Fruit fly (Drosophila melanogaster) whole organism, embryonic: ENCODE results near the gene Grip84.

ENCODE experiments used
- Bteb2 ChIP-seq: fragments of 200-800 bp; sonication (Bioruptor generic); optimal IDR thresholded peaks from 2 replicates; lab custom pipeline; 2016; ENCODE audit warnings: missing biosample characterization, missing genetic modification characterization
- CG10431 ChIP-seq: fragments of 200-800 bp; sonication (Bioruptor generic); optimal IDR thresholded peaks from 3 replicates; lab custom pipeline; 2018; ENCODE audit warnings: missing biosample characterization, mild to moderate bottlenecking, missing genetic modification characterization
- CG10565 ChIP-seq: fragments of 200-800 bp; sonication (Bioruptor generic); optimal IDR thresholded peaks from 3 replicates; lab custom pipeline; 2016; ENCODE audit warnings: missing biosample characterization, mild to moderate bottlenecking, missing genetic modification characterization
- CG12219 ChIP-seq: fragments of 200-800 bp; sonication (Bioruptor generic); optimal IDR thresholded peaks from 3 replicates; lab custom pipeline; 2018; ENCODE audit warnings: missing biosample characterization, mild to moderate bottlenecking, missing genetic modification characterization
- CG12744 ChIP-seq: fragments of 200-800 bp; sonication (Bioruptor generic); optimal IDR thresholded peaks from 2 replicates; lab custom pipeline; 2016; ENCODE audit warnings: missing biosample characterization, missing genetic modification characterization
- CG13123 ChIP-seq: fragments of 200-800 bp; sonication (Bioruptor generic); optimal IDR thresholded peaks from 2 replicates; lab custom pipeline; 2016; ENCODE audit warnings: missing biosample characterization, missing genetic modification characterization
- CG14014 ChIP-seq: fragments of 200-800 bp; sonication (Bioruptor generic); IDR thresholded peaks from 2 replicates; pipeline ENCODE4 v1.3.6; 2022; ENCODE audit warnings: missing biosample characterization, missing genetic modification characterization
- CG14860 ChIP-seq: fragments of 200-800 bp; sonication (Bioruptor generic); IDR thresholded peaks from 3 replicates; pipeline ENCODE4 v1.3.6; 2022; ENCODE audit warnings: missing biosample characterization, missing genetic modification characterization; ENCODE audit not compliant: partially characterized antibody
- CG15269 ChIP-seq: fragments of 200-800 bp; sonication (Bioruptor generic); optimal IDR thresholded peaks from 2 replicates; lab custom pipeline; 2018; ENCODE audit warnings: missing biosample characterization, mild to moderate bottlenecking, missing genetic modification characterization, moderate library complexity
- CG17361 ChIP-seq: fragments of 200-800 bp; sonication (Bioruptor generic); IDR thresholded peaks from 3 replicates; pipeline ENCODE4 v1.3.6; 2022; ENCODE audit warnings: missing biosample characterization, missing genetic modification characterization
- CG1832 ChIP-seq: fragments of 200-800 bp; sonication (Bioruptor generic); optimal IDR thresholded peaks from 2 replicates; lab custom pipeline; 2017; ENCODE audit warnings: missing biosample characterization, mild to moderate bottlenecking, missing genetic modification characterization, inconsistent platforms
- CG31224 ChIP-seq: fragments of 200-800 bp; sonication (Bioruptor generic); IDR thresholded peaks from 2 replicates; pipeline ENCODE4 v1.3.6; 2022; ENCODE audit warnings: missing biosample characterization, missing genetic modification characterization
- CG31365 ChIP-seq: fragments of 200-800 bp; sonication (Bioruptor generic); optimal IDR thresholded peaks from 2 replicates; lab custom pipeline; 2018; ENCODE audit warnings: missing biosample characterization, mild to moderate bottlenecking, missing genetic modification characterization
- CG4328 ChIP-seq: fragments of 200-800 bp; sonication (Bioruptor generic); optimal IDR thresholded peaks from 3 replicates; lab custom pipeline; 2017; ENCODE audit warnings: missing biosample characterization, missing genetic modification reagents, missing genetic modification characterization
- CG5180 ChIP-seq: fragments of 200-800 bp; sonication (Bioruptor generic); optimal IDR thresholded peaks from 3 replicates; lab custom pipeline; 2017; ENCODE audit warnings: missing biosample characterization, missing genetic modification characterization, mild to moderate bottlenecking, moderate library complexity, missing genetic modification reagents
- CG5245 ChIP-seq: fragments of 200-800 bp; sonication (Bioruptor generic); optimal IDR thresholded peaks from 3 replicates; lab custom pipeline; 2016; ENCODE audit warnings: missing biosample characterization, missing genetic modification characterization
- CG8089 ChIP-seq: fragments of 200-800 bp; sonication (Bioruptor generic); optimal IDR thresholded peaks from 3 replicates; lab custom pipeline; 2016; ENCODE audit warnings: missing biosample characterization, missing genetic modification characterization
- CG8359 ChIP-seq: fragments of 200-800 bp; sonication (Bioruptor generic); optimal IDR thresholded peaks from 2 replicates; lab custom pipeline; 2017; ENCODE audit warnings: missing biosample characterization, mild to moderate bottlenecking, missing genetic modification characterization, borderline replicate concordance
- CG9215 ChIP-seq: fragments of 200-800 bp; sonication (Bioruptor generic); IDR thresholded peaks from 2 replicates; pipeline ENCODE4 v1.3.6; 2022; ENCODE audit warnings: missing biosample characterization, missing genetic modification characterization
- CG9932 ChIP-seq: fragments of 200-800 bp; sonication (Bioruptor generic); IDR thresholded peaks from 2 replicates; pipeline ENCODE4 v1.3.6; 2022; ENCODE audit warnings: missing biosample characterization, missing genetic modification characterization
- Dad ChIP-seq: fragments of 200-800 bp; sonication (Bioruptor generic); optimal IDR thresholded peaks from 3 replicates; lab custom pipeline; 2016; ENCODE audit warnings: missing biosample characterization, missing genetic modification characterization
- Dek ChIP-seq: fragments of 200-800 bp; sonication (Bioruptor generic); optimal IDR thresholded peaks from 3 replicates; lab custom pipeline; 2019; ENCODE audit warnings: missing biosample characterization, mild to moderate bottlenecking, missing genetic modification characterization, moderate library complexity
- Drgx ChIP-seq: fragments of 200-800 bp; sonication (Bioruptor generic); IDR thresholded peaks from 2 replicates; pipeline ENCODE4 v1.3.6; 2022; ENCODE audit warnings: missing biosample characterization, missing genetic modification characterization
- Ets97D ChIP-seq: fragments of 200-800 bp; sonication (Bioruptor generic); optimal IDR thresholded peaks from 3 replicates; lab custom pipeline; 2016; ENCODE audit warnings: missing biosample characterization, missing genetic modification characterization
- HLH3B ChIP-seq: fragments of 200-800 bp; sonication (Bioruptor generic); IDR thresholded peaks from 2 replicates; pipeline ENCODE4 v1.3.6; 2022; ENCODE audit warnings: missing biosample characterization, missing genetic modification characterization
- HLH4C ChIP-seq: fragments of 200-800 bp; sonication (Bioruptor generic); IDR thresholded peaks from 3 replicates; pipeline ENCODE4 v1.3.6; 2022; ENCODE audit warnings: missing biosample characterization, missing genetic modification characterization; ENCODE audit not compliant: partially characterized antibody
- HmgD ChIP-seq: fragments of 200-800 bp; sonication (Bioruptor generic); optimal IDR thresholded peaks from 3 replicates; lab custom pipeline; 2016; ENCODE audit warnings: missing biosample characterization, missing genetic modification characterization
- HmgZ ChIP-seq: fragments of 200-800 bp; sonication (Bioruptor generic); optimal IDR thresholded peaks from 2 replicates; lab custom pipeline; 2018; ENCODE audit warnings: missing biosample characterization, mild to moderate bottlenecking, missing genetic modification characterization
- Scr ChIP-seq: fragments of 200-800 bp; sonication (Bioruptor generic); IDR thresholded peaks from 2 replicates; pipeline ENCODE4 v1.3.6; 2022; ENCODE audit warnings: missing biosample characterization, missing genetic modification characterization; ENCODE audit not compliant: partially characterized antibody
- Sox102F ChIP-seq: fragments of 200-800 bp; sonication (Bioruptor generic); optimal IDR thresholded peaks from 2 replicates; lab custom pipeline; 2018; ENCODE audit warnings: missing biosample characterization, mild to moderate bottlenecking, missing genetic modification characterization, moderate library complexity
- Tbp ChIP-seq: fragments of >200 bp; optimal IDR thresholded peaks from 2 replicates; lab custom pipeline; 2018; ENCODE audit warnings: missing biosample characterization, missing genetic modification characterization
- bab2 ChIP-seq: fragments of 200-800 bp; sonication (Bioruptor generic); optimal IDR thresholded peaks from 2 replicates; lab custom pipeline; 2016; ENCODE audit warnings: missing biosample characterization, missing genetic modification characterization
- bcd ChIP-seq: fragments of 200-800 bp; sonication (Bioruptor generic); optimal IDR thresholded peaks from 2 replicates; lab custom pipeline; 2017; ENCODE audit warnings: missing biosample characterization, mild to moderate bottlenecking, missing genetic modification characterization
- cas ChIP-seq: fragments of 200-800 bp; sonication (Bioruptor generic); IDR thresholded peaks from 2 replicates; pipeline ENCODE4 v1.3.6; 2022; ENCODE audit warnings: missing biosample characterization, missing genetic modification characterization
- caup ChIP-seq: fragments of 200-800 bp; sonication (Bioruptor generic); optimal IDR thresholded peaks from 3 replicates; lab custom pipeline; 2017; ENCODE audit warnings: missing biosample characterization, mild to moderate bottlenecking, missing genetic modification characterization, moderate library complexity; ENCODE audit not compliant: severe bottlenecking
- chm ChIP-seq: fragments of 200-800 bp; sonication (Bioruptor generic); IDR thresholded peaks from 2 replicates; pipeline ENCODE4 v1.3.6; 2022; ENCODE audit warnings: missing biosample characterization, missing genetic modification characterization
- da ChIP-seq: fragments of 200-800 bp; sonication (Bioruptor generic); optimal IDR thresholded peaks from 2 replicates; lab custom pipeline; 2016; ENCODE audit warnings: missing biosample characterization, missing genetic modification characterization
- danr ChIP-seq: fragments of 200-800 bp; sonication (Bioruptor generic); IDR thresholded peaks from 2 replicates; pipeline ENCODE4 v1.3.6; 2022; ENCODE audit warnings: missing biosample characterization, missing genetic modification characterization
- dati ChIP-seq: fragments of 200-800 bp; sonication (Bioruptor generic); IDR thresholded peaks from 2 replicates; pipeline ENCODE4 v1.3.6; 2022; ENCODE audit warnings: missing biosample characterization, missing genetic modification characterization
- dimm ChIP-seq: fragments of 200-800 bp; sonication (Bioruptor generic); IDR thresholded peaks from 2 replicates; pipeline ENCODE4 v1.3.6; 2022; ENCODE audit warnings: missing biosample characterization, missing genetic modification characterization
- eyg ChIP-seq: fragments of 200-800 bp; sonication (Bioruptor generic); optimal IDR thresholded peaks from 3 replicates; lab custom pipeline; 2016; ENCODE audit warnings: missing biosample characterization, missing genetic modification characterization
- hbn ChIP-seq: fragments of 200-800 bp; sonication (Bioruptor generic); IDR thresholded peaks from 2 replicates; pipeline ENCODE4 v1.3.6; 2022; ENCODE audit warnings: missing biosample characterization, missing genetic modification characterization; ENCODE audit not compliant: partially characterized antibody
- hth ChIP-seq: fragments of >200 bp; optimal IDR thresholded peaks from 2 replicates; lab custom pipeline; 2017; ENCODE audit warnings: inconsistent platforms
- peb ChIP-seq: fragments of 200-800 bp; sonication (Bioruptor generic); IDR thresholded peaks from 2 replicates; pipeline ENCODE4 v1.3.6; 2022; ENCODE audit warnings: missing biosample characterization, missing genetic modification characterization
- salm ChIP-seq: fragments of 200-800 bp; sonication (Bioruptor generic); optimal IDR thresholded peaks from 2 replicates; lab custom pipeline; 2018; ENCODE audit warnings: missing biosample characterization, mild to moderate bottlenecking, missing genetic modification characterization
- scrt ChIP-seq: fragments of 200-800 bp; sonication (Bioruptor generic); optimal IDR thresholded peaks from 2 replicates; lab custom pipeline; 2018; ENCODE audit warnings: missing biosample characterization, mild to moderate bottlenecking, missing genetic modification characterization, moderate library complexity
- so ChIP-seq: fragments of 200-800 bp; sonication (Bioruptor generic); IDR thresholded peaks from 3 replicates; pipeline ENCODE4 v1.3.6; 2022; ENCODE audit warnings: missing biosample characterization, missing genetic modification characterization
- stwl ChIP-seq: fragments of 200-800 bp; sonication (Bioruptor generic); optimal IDR thresholded peaks from 3 replicates; lab custom pipeline; 2018; ENCODE audit warnings: missing biosample characterization, mild to moderate bottlenecking, missing genetic modification characterization, moderate library complexity
- tll ChIP-seq, 2 experiments: fragments of 200-800 bp in 1 of 2; fragments of >200 bp in 1 of 2; sonication (Bioruptor generic) in 1 of 2; optimal IDR thresholded peaks; 2 replicates each; lab custom pipeline; 2017 to 2019; ENCODE audit warnings: missing biosample characterization in 2 of 2, missing genetic modification characterization in 2 of 2, mild to moderate bottlenecking in 1 of 2, moderate library complexity in 1 of 2
- unc-4 ChIP-seq: fragments of 200-800 bp; sonication (Bioruptor generic); IDR thresholded peaks from 2 replicates; pipeline ENCODE4 v1.3.6; 2022; ENCODE audit warnings: missing biosample characterization, missing genetic modification characterization; ENCODE audit not compliant: partially characterized antibody
- vvl ChIP-seq: fragments of 200-800 bp; sonication (Bioruptor generic); IDR thresholded peaks from 2 replicates; pipeline ENCODE4 v1.3.6; 2022; ENCODE audit warnings: missing biosample characterization, missing genetic modification characterization

Grip84 gene

dm6 chrX:19613473-19613872 is 47.9 kb upstream of the Grip84 start (continued):
- TF ChIP-seq caup (GFP tag; lab: Kevin White, UChicago): peak; percentile 82
- TF ChIP-seq CG14014 (GFP tag; lab: Robert Waterston, UW): peak; percentile 14; the same call in 1 of the 2 replicates
- TF ChIP-seq stwl (tag; lab: Kevin White, UChicago): peak; percentile 76
- TF ChIP-seq CG8089 (GFP tag; lab: Kevin White, UChicago): no peak
- no peak for TF ChIP-seq dati (GFP tag; lab: Robert Waterston, UW)
- TF ChIP-seq Ets97D (GFP tag; lab: Kevin White, UChicago): peak; percentile 98
- TF ChIP-seq CG17361 (GFP tag; lab: Robert Waterston, UW): no peak; the same call in 2 of the 3 replicates
- TF ChIP-seq CG15269: no peak
- TF ChIP-seq vvl (GFP tag; lab: Robert Waterston, UW): peak; percentile 65; the same call in 1 of the 2 replicates
- no peak for TF ChIP-seq CG13123
- no peak for TF ChIP-seq Drgx (GFP tag; lab: Robert Waterston, UW)
- peak; percentile 56 for TF ChIP-seq unc-4 (GFP tag; lab: Robert Waterston, UW)
- no peak for TF ChIP-seq cas
- peak; percentile 70 for TF ChIP-seq scrt (GFP tag; lab: Kevin White, UChicago)
- TF ChIP-seq HLH3B (GFP tag; lab: Robert Waterston, UW): peak; percentile 40; the same call in 1 of the 2 replicates
- TF ChIP-seq CG12744: no peak
- TF ChIP-seq da (GFP tag; lab: Kevin White, UChicago): no peak
- TF ChIP-seq Dad: peak; percentile 9
- no peak for TF ChIP-seq Tbp (GFP tag; lab: Kevin White, UChicago)
- no peak for TF ChIP-seq hbn (GFP tag; lab: Robert Waterston, UW)
- no peak for TF ChIP-seq peb (GFP tag; lab: Robert Waterston, UW)
- no peak for TF ChIP-seq CG5180 (GFP tag; lab: Kevin White, UChicago)
- TF ChIP-seq CG5245 (GFP tag; lab: Kevin White, UChicago): no peak
- TF ChIP-seq CG10431 (GFP tag; lab: Kevin White, UChicago): peak; percentile 40
- TF ChIP-seq salm (tag; lab: Kevin White, UChicago): peak; percentile 17
- TF ChIP-seq bcd (GFP tag; lab: Kevin White, UChicago): peak; percentile 39
- TF ChIP-seq CG8359: no peak
- no peak for TF ChIP-seq danr
- TF ChIP-seq CG31365 (tag; lab: Kevin White, UChicago): peak; percentile 58
- TF ChIP-seq CG31224: no peak
- no peak for TF ChIP-seq CG9215 (GFP tag; lab: Robert Waterston, UW)
- no peak for TF ChIP-seq hth (lab: Kevin White, UChicago)
- TF ChIP-seq Bteb2 (GFP tag; lab: Kevin White, UChicago): no peak
- TF ChIP-seq so (GFP tag; lab: Robert Waterston, UW): peak; percentile 51; the same call in 1 of the 3 replicates
- TF ChIP-seq eyg: peak; percentile 41
- TF ChIP-seq CG9932: no peak
- no peak for TF ChIP-seq bab2 (GFP tag; lab: Kevin White, UChicago)
- 0 out of 3 replicates have a peak, but pooled peaks have one; percentile 7 for TF ChIP-seq CG14860 (GFP tag; lab: Robert Waterston, UW)
- TF ChIP-seq CG10565 (GFP tag; lab: Kevin White, UChicago): no peak
- peak; percentile 65 for TF ChIP-seq CG4328 (GFP tag; lab: Kevin White, UChicago)
- TF ChIP-seq chm (GFP tag; lab: Robert Waterston, UW): peak; percentile 74
- peak; percentile 72 for TF ChIP-seq HmgZ (tag; lab: Kevin White, UChicago)
- TF ChIP-seq Scr (GFP tag; lab: Robert Waterston, UW): peak; percentile 47
- no peak for TF ChIP-seq tll (GFP tag; optimal IDR thresholded peaks at IDR 0.05; lab: Kevin White, UChicago)
- 0 out of 3 replicates have a peak, but pooled peaks have one; percentile 43 for TF ChIP-seq HLH4C (GFP tag; lab: Robert Waterston, UW)
- TF ChIP-seq dimm (GFP tag; lab: Robert Waterston, UW): no peak
- no peak for TF ChIP-seq Sox102F
- no peak for TF ChIP-seq HmgD (GFP tag; lab: Kevin White, UChicago)
- no peak for TF ChIP-seq CG12219 (GFP tag; lab: Kevin White, UChicago)
- no peak for TF ChIP-seq CG1832
- no peak for TF ChIP-seq Dek (tag; lab: Kevin White, UChicago)
